Fruit fly (Drosophila melanogaster): ENCODE measurements around the gene CG46412.
A peak's percentile ranks its signal among the peaks of the same experiment; 100 is the strongest.
"Not testable (repeated sequence)": the region's sequence is repeated elsewhere in the genome, so short reads cannot be mapped to it uniquely, and the experiment has no call there.

Gene CG46412

DNA sequence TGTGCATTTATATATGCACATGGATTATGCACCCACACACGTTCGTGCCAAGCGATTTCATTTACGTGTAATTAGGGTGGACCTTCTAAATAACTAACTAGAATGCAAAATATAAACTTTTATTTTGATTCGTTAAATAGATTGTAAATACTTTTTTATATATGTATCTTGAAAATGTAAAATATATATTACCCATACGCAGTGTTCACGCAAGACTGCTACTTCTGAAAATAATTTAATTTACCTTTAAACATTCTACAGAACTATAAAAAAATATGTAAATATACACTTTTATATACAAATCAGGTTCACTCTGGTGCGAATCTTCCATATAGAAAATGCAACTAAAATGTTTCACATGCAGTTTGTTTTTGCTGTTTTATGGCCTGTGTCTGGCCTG, 29.9 kb upstream of the CG46412 start:
- TF ChIP-seq Dfd (GFP tag; optimal IDR thresholded peaks at IDR 0.05) (no peak), Myc (optimal IDR thresholded peaks at IDR 0.05) (no peak), brk (GFP tag; optimal IDR thresholded peaks at IDR 0.05) (no peak), foxo (GFP tag; optimal IDR thresholded peaks at IDR 0.05) (peak in 1 of 2 experiments; percentile 18), dsf (GFP tag; optimal IDR thresholded peaks at IDR 0.05; ENCODE audit: borderline replicate concordance) (no peak), tai (GFP tag; optimal IDR thresholded peaks at IDR 0.05) (no peak), jim (GFP tag; optimal IDR thresholded peaks at IDR 0.05) (no peak), Dif (GFP tag; optimal IDR thresholded peaks at IDR 0.05; ENCODE audit: partially characterized antibody) (no peak), N (GFP tag; optimal IDR thresholded peaks at IDR 0.05) (no peak), OdsH (GFP tag; optimal IDR thresholded peaks at IDR 0.05) (no peak), HLH106 (tag; optimal IDR thresholded peaks at IDR 0.05) (peak; percentile 23), woc (GFP tag; optimal IDR thresholded peaks at IDR 0.05) (no peak), Rel (GFP tag; optimal IDR thresholded peaks at IDR 0.05) (no peak), Rel (tag; optimal IDR thresholded peaks at IDR 0.05) (no peak), psq (GFP tag; optimal IDR thresholded peaks at IDR 0.05) (no peak), usp (GFP tag; optimal IDR thresholded peaks at IDR 0.05) (no peak), Sp1 (GFP tag; optimal IDR thresholded peaks at IDR 0.05) (peak; percentile 52), fru (GFP tag; optimal IDR thresholded peaks at IDR 0.05) (no peak), dmrt93B (GFP tag; optimal IDR thresholded peaks at IDR 0.05) (no peak)

DNA sequence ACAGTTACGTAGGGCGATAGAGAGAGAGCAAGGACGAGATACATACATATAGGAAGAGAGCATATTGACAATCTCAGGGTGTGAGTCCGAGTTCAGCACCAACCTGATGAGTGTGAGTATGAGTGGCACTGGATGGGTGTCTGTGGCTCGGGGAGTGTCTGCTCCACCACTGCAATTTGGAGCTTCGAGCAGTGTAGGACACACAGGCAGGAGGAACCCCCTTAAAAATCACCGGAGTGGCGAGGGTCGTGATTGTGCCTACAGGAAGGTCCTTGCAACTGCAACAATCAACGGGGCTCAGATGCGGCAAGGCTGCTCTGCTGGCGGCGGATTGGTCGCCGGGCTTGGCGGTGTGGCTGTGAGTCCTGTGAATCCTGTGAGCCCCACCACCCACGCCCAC, 27.9 kb upstream of the CG46412 start:
- TF ChIP-seq HLH106 (tag; optimal IDR thresholded peaks at IDR 0.05) (no peak), Mio (GFP tag; optimal IDR thresholded peaks at IDR 0.05) (no peak), Rel (GFP tag; optimal IDR thresholded peaks at IDR 0.05) (no peak), Rel (tag; optimal IDR thresholded peaks at IDR 0.05) (no peak), CrebA (GFP tag; optimal IDR thresholded peaks at IDR 0.05; ENCODE audit: borderline replicate concordance) (no peak), psq (GFP tag; optimal IDR thresholded peaks at IDR 0.05) (no peak), CG9705 (GFP tag; optimal IDR thresholded peaks at IDR 0.05) (no peak)

dm6 chr3L:11591131-11591530, 27.3 kb upstream of the CG46412 start, which contains the start of gene CG33268:
Gene CG33268 (minus strand): TSS chr3L:11591231.
- TF ChIP-seq usp (GFP tag; optimal IDR thresholded peaks at IDR 0.05) (no peak), Myc (optimal IDR thresholded peaks at IDR 0.05) (no peak), CG9705 (GFP tag; optimal IDR thresholded peaks at IDR 0.05) (no peak), foxo (GFP tag; optimal IDR thresholded peaks at IDR 0.05) (no peak), GATAd (GFP tag; optimal IDR thresholded peaks at IDR 0.05) (no peak), Dfd (GFP tag; optimal IDR thresholded peaks at IDR 0.05) (no peak), woc (GFP tag; optimal IDR thresholded peaks at IDR 0.05) (no peak), CG32264 (GFP tag; optimal IDR thresholded peaks at IDR 0.05) (no peak), OdsH (GFP tag; optimal IDR thresholded peaks at IDR 0.05) (no peak), Hr78 (GFP tag; optimal IDR thresholded peaks at IDR 0.05) (no peak), fru (GFP tag; optimal IDR thresholded peaks at IDR 0.05) (no peak), Abd-B (GFP tag; optimal IDR thresholded peaks at IDR 0.05) (no peak)

- not testable (repeated sequence) for TF ChIP-seq fru (GFP tag; optimal IDR thresholded peaks at IDR 0.05); h (GFP tag; optimal IDR thresholded peaks at IDR 0.05); pan (optimal IDR thresholded peaks at IDR 0.05)
These were observed 25.5 kb upstream of the CG46412 start, which contains the start of gene CG7377 for dm6 chr3L:11589395-11589794. Gene CG7377 (plus strand): TSS chr3L:11589695.

dm6 chr3L:11588594-11588993, 24.7 kb upstream of the CG46412 start:
- TF ChIP-seq foxo (GFP tag; optimal IDR thresholded peaks at IDR 0.05) (no peak), Dfd (GFP tag; optimal IDR thresholded peaks at IDR 0.05) (no peak), Vsx2 (GFP tag; optimal IDR thresholded peaks at IDR 0.05; ENCODE audit: partially characterized antibody) (no peak), OdsH (GFP tag; optimal IDR thresholded peaks at IDR 0.05) (no peak), sage (GFP tag; optimal IDR thresholded peaks at IDR 0.05) (no peak), CrebA (GFP tag; optimal IDR thresholded peaks at IDR 0.05; ENCODE audit: borderline replicate concordance) (no peak), woc (GFP tag; optimal IDR thresholded peaks at IDR 0.05) (no peak)
